Worm (Caenorhabditis elegans) whole organism, late embryonic: ENCODE results near the gene K07H8.8.

Experiments used
- T23F11.4 ChIP-seq: fragments of 200-800 bp; sonication (Bioruptor generic); optimal IDR thresholded peaks from 2 replicates; lab custom pipeline; 2018; ENCODE audit warnings: mild to moderate bottlenecking, missing genetic modification characterization, missing compliant biosample characterization
- ahr-1 ChIP-seq: sonication (generic microtip); optimal IDR thresholded peaks from 2 replicates; lab custom pipeline; 2016; ENCODE audit warnings: missing genetic modification characterization, missing compliant biosample characterization
- ama-1 ChIP-seq: fragments of 150-350 bp; optimal IDR thresholded peaks from 2 replicates; lab custom pipeline; 2014
- ceh-14 ChIP-seq: sonication (generic microtip); optimal IDR thresholded peaks from 2 replicates; lab custom pipeline; 2016; ENCODE audit warnings: missing genotype, missing genetic modification characterization, missing compliant biosample characterization
- ceh-31 ChIP-seq: sonication (generic microtip); optimal IDR thresholded peaks from 2 replicates; lab custom pipeline; 2016; ENCODE audit warnings: missing genetic modification characterization, missing compliant biosample characterization
- ceh-34 ChIP-seq: sonication (generic microtip); optimal IDR thresholded peaks from 2 replicates; lab custom pipeline; 2016; ENCODE audit warnings: mild to moderate bottlenecking, missing genetic modification characterization, missing compliant biosample characterization
- ceh-45 ChIP-seq: fragments of 200-800 bp; sonication (Bioruptor generic); IDR thresholded peaks from 2 replicates; pipeline ENCODE4 v1.3.6; 2022; ENCODE audit warnings: missing genetic modification reagents, missing genetic modification characterization, missing compliant biosample characterization
- ceh-48 ChIP-seq: sonication (generic microtip); optimal IDR thresholded peaks from 2 replicates; lab custom pipeline; 2016; ENCODE audit warnings: missing genetic modification characterization, inconsistent platforms, missing compliant biosample characterization
- che-1 ChIP-seq: sonication (generic microtip); optimal IDR thresholded peaks from 2 replicates; lab custom pipeline; 2016; ENCODE audit warnings: mild to moderate bottlenecking, missing genetic modification characterization, missing compliant biosample characterization
- dmd-4 ChIP-seq: sonication (generic microtip); optimal IDR thresholded peaks from 2 replicates; lab custom pipeline; 2016; ENCODE audit warnings: borderline replicate concordance, missing genetic modification characterization, missing compliant biosample characterization
- dve-1 ChIP-seq: sonication (generic microtip); optimal IDR thresholded peaks from 2 replicates; lab custom pipeline; 2017; ENCODE audit warnings: antibody characterized with exemption, mild to moderate bottlenecking, missing genetic modification characterization, missing compliant biosample characterization
- elt-2 ChIP-seq: sonication (generic microtip); optimal IDR thresholded peaks from 2 replicates; lab custom pipeline; 2016; ENCODE audit warnings: missing genetic modification reagents, missing genetic modification characterization, missing compliant biosample characterization
- fax-1 ChIP-seq: sonication (generic microtip); optimal IDR thresholded peaks from 2 replicates; lab custom pipeline; 2016; ENCODE audit warnings: missing genotype, missing genetic modification characterization, missing compliant biosample characterization
- fkh-10 ChIP-seq: fragments of 150-350 bp; optimal IDR thresholded peaks from 2 replicates; lab custom pipeline; 2014; ENCODE audit warnings: missing biosample characterization, missing genetic modification reagents, missing genetic modification characterization
- gmeb-2 ChIP-seq: sonication (generic microtip); optimal IDR thresholded peaks from 2 replicates; lab custom pipeline; 2016; ENCODE audit warnings: missing genetic modification characterization, inconsistent platforms, missing compliant biosample characterization
- hlh-13 ChIP-seq: fragments of 200-800 bp; sonication (Bioruptor generic); optimal IDR thresholded peaks from 2 replicates; lab custom pipeline; 2018; ENCODE audit warnings: mild to moderate bottlenecking, missing genetic modification characterization, missing compliant biosample characterization
- hlh-15 ChIP-seq: sonication (generic microtip); optimal IDR thresholded peaks from 2 replicates; lab custom pipeline; 2016; ENCODE audit warnings: missing genetic modification characterization, missing compliant biosample characterization
- hlh-30 ChIP-seq: sonication (generic microtip); optimal IDR thresholded peaks from 2 replicates; lab custom pipeline; 2017; ENCODE audit warnings: antibody characterized with exemption, missing genetic modification characterization, missing compliant biosample characterization; ENCODE audit not compliant: insufficient read depth
- lim-6 ChIP-seq: sonication (generic microtip); optimal IDR thresholded peaks from 2 replicates; lab custom pipeline; 2016; ENCODE audit warnings: missing genetic modification characterization, missing compliant biosample characterization
- madf-2 ChIP-seq: sonication (generic microtip); optimal IDR thresholded peaks from 2 replicates; lab custom pipeline; 2017; ENCODE audit warnings: missing genetic modification characterization, missing compliant biosample characterization
- nfya-1 ChIP-seq: sonication (generic microtip); optimal IDR thresholded peaks from 2 replicates; lab custom pipeline; 2017; ENCODE audit warnings: missing genetic modification characterization, mild to moderate bottlenecking, missing compliant biosample characterization, antibody characterized with exemption, moderate library complexity
- npax-4 ChIP-seq: sonication (generic microtip); optimal IDR thresholded peaks from 2 replicates; lab custom pipeline; 2016; ENCODE audit warnings: missing genetic modification characterization, missing compliant biosample characterization
- odd-2 ChIP-seq: sonication (generic microtip); optimal IDR thresholded peaks from 2 replicates; lab custom pipeline; 2017; ENCODE audit warnings: antibody characterized with exemption, mild to moderate bottlenecking, missing genetic modification characterization, missing compliant biosample characterization
- pag-3 ChIP-seq: sonication (generic microtip); optimal IDR thresholded peaks from 2 replicates; lab custom pipeline; 2016; ENCODE audit warnings: missing compliant biosample characterization, missing genetic modification characterization, borderline replicate concordance
- pha-2 ChIP-seq: sonication (generic microtip); optimal IDR thresholded peaks from 2 replicates; lab custom pipeline; 2017; ENCODE audit warnings: mild to moderate bottlenecking, missing genetic modification characterization, missing compliant biosample characterization
- sdc-2 ChIP-seq: sonication (generic microtip); optimal IDR thresholded peaks from 2 replicates; lab custom pipeline; 2016; ENCODE audit warnings: missing genotype, missing genetic modification characterization, missing compliant biosample characterization
- ttx-3 ChIP-seq: sonication (generic microtip); optimal IDR thresholded peaks from 2 replicates; lab custom pipeline; 2016; ENCODE audit warnings: missing genetic modification reagents, missing genetic modification characterization, missing compliant biosample characterization
- unc-3 ChIP-seq, 2 experiments: fragments of 200-800 bp in 1 of 2; sonication (Bioruptor generic) in 1 of 2; sonication (generic microtip) in 1 of 2; conservative IDR thresholded peaks in 1 of 2; optimal IDR thresholded peaks in 1 of 2; 2 replicates each; pipeline versions ENCODE4 v1.3.6 to Lab custom; 2016 to 2022; ENCODE audit warnings: missing compliant biosample characterization in 2 of 2, missing genetic modification characterization in 2 of 2, missing genetic modification reagents in 1 of 2
- unc-42 ChIP-seq: sonication (generic microtip); optimal IDR thresholded peaks from 2 replicates; lab custom pipeline; 2016; ENCODE audit warnings: missing genotype, missing genetic modification characterization, missing compliant biosample characterization
- unc-55 ChIP-seq: sonication (generic microtip); optimal IDR thresholded peaks from 2 replicates; lab custom pipeline; 2017; ENCODE audit warnings: missing biosample characterization, missing genetic modification reagents, missing genetic modification characterization
- unc-86 ChIP-seq: sonication (generic microtip); optimal IDR thresholded peaks from 2 replicates; lab custom pipeline; 2016; ENCODE audit warnings: missing genetic modification characterization, missing compliant biosample characterization
- ztf-16 ChIP-seq: sonication (generic microtip); optimal IDR thresholded peaks from 2 replicates; lab custom pipeline; 2017; ENCODE audit warnings: missing genetic modification characterization, missing compliant biosample characterization

K07H8.8 gene

DNA sequence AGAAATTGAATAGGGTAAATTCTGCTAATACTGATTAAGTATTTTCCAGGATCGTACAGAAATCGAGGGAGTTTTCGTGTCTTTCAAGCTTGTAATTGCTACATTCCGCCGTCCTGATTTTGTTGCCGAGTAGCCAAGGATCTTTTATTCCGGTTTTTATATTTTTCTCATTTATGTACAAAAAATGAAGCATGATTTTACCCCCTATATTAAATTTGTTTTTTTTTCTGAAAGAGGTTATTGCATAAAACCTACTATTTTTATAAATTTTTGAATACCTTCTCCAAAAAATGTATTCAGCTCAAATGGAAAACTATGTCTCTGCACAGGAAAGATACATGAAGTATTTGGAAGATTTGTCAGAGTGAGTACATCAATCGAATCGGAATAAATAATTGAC lies 31.4 kb upstream of the K07H8.8 start, which contains the start of gene F35H10.6:
Gene F35H10.6 (plus strand): TSS at position 301 of the 400 bp plus-strand sequence.
- TF ChIP-seq ttx-3 (tag; lab: Kevin White, UChicago) (no peak), T23F11.4 (GFP tag; lab: Kevin White, UChicago) (no peak), unc-55 (no peak), dve-1 (tag; lab: Kevin White, UChicago) (no peak), che-1 (tag; lab: Kevin White, UChicago) (no peak), sdc-2 (tag; lab: Kevin White, UChicago) (no peak), ztf-16 (no peak), pha-2 (tag; lab: Kevin White, UChicago) (no peak), hlh-15 (tag; lab: Kevin White, UChicago) (no peak), hlh-30 (no peak)

DNA sequence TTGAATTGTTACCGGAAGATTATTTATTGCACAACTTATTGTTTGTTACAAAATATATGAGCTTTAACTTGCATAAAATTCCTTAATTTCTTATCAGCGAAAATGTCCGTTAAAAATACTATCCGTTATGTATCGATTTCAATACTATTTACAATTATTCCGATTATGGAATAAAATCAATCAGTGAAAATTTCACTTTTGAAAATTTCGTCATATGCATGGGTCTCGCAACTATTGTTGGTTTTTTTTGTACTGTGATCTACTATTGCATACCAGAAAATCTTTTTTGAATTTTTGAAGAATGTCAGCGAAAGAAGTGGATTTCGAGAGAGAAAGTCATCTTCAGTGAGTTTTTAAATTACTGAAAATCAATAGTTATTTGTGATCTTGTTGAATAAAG lies 29.0 kb upstream of the K07H8.8 start, which contains the start of gene nprl-3:
Gene nprl-3 (plus strand): TSS at position 301 of the 400 bp plus-strand sequence.
- TF ChIP-seq ttx-3 (tag; lab: Kevin White, UChicago) (no peak), madf-2 (tag; lab: Kevin White, UChicago) (no peak), fkh-10 (no peak), pag-3 (tag; lab: Kevin White, UChicago) (no peak), lim-6 (tag; lab: Kevin White, UChicago) (no peak), ceh-45 (no peak), hlh-15 (tag; lab: Kevin White, UChicago) (no peak), npax-4 (no peak), gmeb-2 (no peak), ahr-1 (tag; lab: Kevin White, UChicago) (no peak)

DNA sequence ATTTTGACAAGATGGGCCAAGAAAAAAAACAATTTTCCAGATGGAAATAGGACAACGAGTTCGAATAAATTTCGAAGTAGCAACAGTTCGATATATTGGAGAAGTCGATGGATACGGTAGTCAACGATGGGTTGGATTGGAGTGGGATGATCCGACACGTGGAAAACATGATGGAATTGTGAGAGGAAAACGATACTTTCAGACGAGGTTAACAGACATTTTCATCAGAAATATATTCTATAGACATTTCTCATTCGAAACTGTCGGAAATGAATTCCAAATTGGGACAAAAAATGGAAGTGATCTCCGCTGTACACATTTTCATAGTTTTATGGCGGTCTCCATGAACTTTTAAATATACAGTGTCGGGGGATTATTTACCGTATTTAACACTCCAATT lies 26.4 kb upstream of the K07H8.8 start, which contains the start of gene tbce-1:
Gene tbce-1 (plus strand): TSS at position 41 of the 400 bp plus-strand sequence.
- TF ChIP-seq unc-3 (GFP tag; conservative IDR thresholded peaks at IDR 0.05; lab: Robert Waterston, UW) (no peak), unc-3 (tag; optimal IDR thresholded peaks at IDR 0.05; lab: Kevin White, UChicago) (no peak), ama-1 (no peak), fax-1 (tag; lab: Kevin White, UChicago) (no peak), odd-2 (tag; lab: Kevin White, UChicago) (no peak), ahr-1 (tag; lab: Kevin White, UChicago) (no peak), ceh-14 (no peak), dve-1 (tag; lab: Kevin White, UChicago) (no peak)

DNA sequence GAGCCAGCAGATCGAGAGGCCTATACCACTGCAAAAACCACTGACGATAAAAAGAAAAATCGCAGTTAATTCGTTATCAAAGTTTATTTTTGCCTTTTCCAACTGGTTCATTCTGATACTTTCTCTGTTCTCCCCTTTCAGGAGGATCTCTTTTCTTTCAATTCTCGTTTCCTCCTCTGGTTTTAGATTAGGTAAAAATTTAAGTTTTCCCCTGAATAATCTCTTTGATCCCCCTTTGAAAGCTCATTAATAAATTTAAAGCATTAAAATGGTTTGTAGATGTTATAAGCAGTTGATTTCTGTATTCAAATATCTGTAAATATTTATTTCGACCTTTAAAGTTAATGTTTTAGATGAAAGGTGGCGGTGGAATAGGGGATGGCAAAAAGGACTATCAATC lies 23.0 kb upstream of the K07H8.8 start, which contains the start of gene K07H8.2:
Gene K07H8.2 (plus strand): TSS at position 301 of the 400 bp plus-strand sequence.
- TF ChIP-seq sdc-2 (tag; lab: Kevin White, UChicago): no peak

DNA sequence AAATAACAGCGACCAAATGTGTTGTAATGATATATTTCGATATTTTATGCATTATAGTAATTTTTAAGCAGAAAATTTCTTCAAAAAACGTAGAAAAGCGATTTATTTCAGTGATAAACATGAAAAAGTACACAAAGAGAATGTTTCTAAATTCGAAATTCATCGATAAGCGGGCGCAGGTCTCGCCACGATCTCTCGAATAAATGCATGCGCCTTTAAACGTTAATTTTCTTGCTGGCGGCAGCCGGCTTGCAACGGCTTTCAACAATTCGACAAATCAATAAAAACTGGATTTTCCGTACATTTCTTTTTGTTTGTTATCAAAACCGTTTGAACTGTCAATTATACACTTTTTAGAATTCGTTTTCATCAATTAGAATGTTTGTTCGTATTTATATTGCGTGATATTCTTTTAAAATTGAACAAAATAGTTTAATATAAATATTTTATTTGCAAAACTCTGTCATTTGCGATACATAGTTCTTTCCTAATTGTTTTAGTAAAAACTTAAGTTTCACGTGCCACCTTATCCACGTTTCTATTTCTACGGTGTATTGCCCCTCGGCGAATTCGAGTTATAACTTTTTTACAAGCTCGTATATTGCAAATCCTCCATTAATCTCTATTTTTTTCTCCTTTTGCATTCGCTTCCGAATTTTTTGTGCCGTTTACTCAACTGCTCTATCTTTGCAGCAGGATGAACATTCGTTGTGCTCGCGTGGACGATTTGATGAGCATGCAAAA lies 21.5 kb upstream of the K07H8.8 start, which contains the start of gene daf-31:
Gene daf-31 (plus strand): TSS at position 694 of the 744 bp plus-strand sequence.
- TF ChIP-seq dve-1 (tag; lab: Kevin White, UChicago): peak; percentile 16
- TF ChIP-seq ceh-48 (tag; lab: Kevin White, UChicago): peak; percentile 61
- peak; percentile 50 for TF ChIP-seq ceh-31 (tag; lab: Kevin White, UChicago)
- peak; percentile 41 for TF ChIP-seq elt-2 (tag; lab: Kevin White, UChicago)
- TF ChIP-seq unc-42: peak; percentile 63
- peak; percentile 19 for TF ChIP-seq nfya-1 (tag; lab: Kevin White, UChicago)
- no peak for TF ChIP-seq hlh-15 (tag; lab: Kevin White, UChicago)
- TF ChIP-seq unc-55: no peak

DNA sequence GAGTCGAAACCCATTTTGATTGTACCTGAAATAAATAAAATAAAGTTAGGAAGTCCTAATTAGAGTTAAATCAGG lies 21.1 kb upstream of the K07H8.8 start, which contains the start of gene nucl-1:
Gene nucl-1 (minus strand): TSS at position 26 of the 75 bp plus-strand sequence.
- TF ChIP-seq unc-86 (tag; lab: Kevin White, UChicago) (no peak), dmd-4 (tag; lab: Kevin White, UChicago) (no peak), ceh-34 (tag; lab: Kevin White, UChicago) (no peak), hlh-13 (GFP tag; lab: Kevin White, UChicago) (no peak)
